Fruit fly (Drosophila melanogaster) whole organism: ENCODE results near the gene Hexo2.

Experiments used
- CG8478 ChIP-seq: fragments of >200 bp; optimal IDR thresholded peaks from 2 replicates; lab custom pipeline; 2018; ENCODE audit warnings: inconsistent platforms
- EcR ChIP-seq, 2 experiments: fragments of >200 bp; optimal IDR thresholded peaks; 2 replicates each; lab custom pipeline; 2017; ENCODE audit warnings: missing biosample characterization in 2 of 2, missing genetic modification characterization in 2 of 2, missing genetic modification reagents in 2 of 2
- pan ChIP-seq: fragments of >200 bp; optimal IDR thresholded peaks from 2 replicates; lab custom pipeline; 2017
- usp ChIP-seq: fragments of >200 bp; optimal IDR thresholded peaks from 2 replicates; lab custom pipeline; 2017; ENCODE audit warnings: missing biosample characterization, missing genetic modification characterization, mixed read lengths

dm6 chrX:8690003-8690402 lies 19.4 kb upstream of the Hexo2 start, which contains the start of the genes Ppt1 and Ogg1:
- no peak for TF ChIP-seq CG8478
- TF ChIP-seq pan (lab: Kevin White, UChicago) = no peak
- no peak for TF ChIP-seq EcR (GFP tag; optimal IDR thresholded peaks at IDR 0.05; lab: Kevin White, UChicago)
- TF ChIP-seq usp (GFP tag; lab: Kevin White, UChicago) = no peak
